Worm (Caenorhabditis elegans): ENCODE results near the gene srh-199.

DNA sequence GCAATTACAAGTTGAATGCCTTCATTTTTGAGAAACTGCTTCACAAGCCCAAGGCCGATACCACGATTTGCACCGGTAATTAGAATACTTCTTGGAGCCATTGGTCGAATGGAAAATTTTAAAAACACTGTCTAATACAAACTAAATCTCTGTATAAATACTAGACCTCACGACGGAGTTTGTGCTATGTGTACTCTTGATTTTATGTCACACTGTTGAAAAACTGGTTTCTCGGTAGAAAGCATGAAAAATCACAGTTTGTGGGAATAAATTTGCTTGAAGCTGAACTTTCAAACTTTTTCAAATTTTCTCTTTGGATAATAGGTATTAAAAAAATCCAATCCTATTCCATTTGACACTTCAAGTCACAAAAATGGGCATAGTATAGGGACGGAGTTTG lies 4.2 kb upstream of the srh-199 start, which contains the start of gene ZK697.14:
- TF ChIP-seq tbp1 (GFP tag; optimal IDR thresholded peaks at IDR 0.05) (no peak), pha-4 (tag; optimal IDR thresholded peaks at IDR 0.05) (no peak), ztf-3 (GFP tag; optimal IDR thresholded peaks at IDR 0.05) (no peak), snpc-4 (GFP tag; optimal IDR thresholded peaks at IDR 0.05) (no peak), snpc-4 (tag; optimal IDR thresholded peaks at IDR 0.05) (no peak), F57C9.4 (tag; optimal IDR thresholded peaks at IDR 0.05) (no peak), B0019.2 (GFP tag; conservative IDR thresholded peaks at IDR 0.05) (no peak), ets-4 (GFP tag; optimal IDR thresholded peaks at IDR 0.05) (no peak), K11D2.4 (GFP tag; IDR thresholded peaks at IDR 0.05) (no peak)

Measured in whole organism, young adult.